Fruit fly (Drosophila melanogaster): ENCODE results near the gene AIF.

The AIF gene

dm6 chr2L:2177312-2177968 is 25.9 kb downstream of the AIF start (continued):
- no peak for TF ChIP-seq CG8290 (GFP tag; optimal IDR thresholded peaks at IDR 0.05)
- TF ChIP-seq CG8290 (tag; optimal IDR thresholded peaks at IDR 0.05) = peak in 1 of 2 experiments; percentile 40
- TF ChIP-seq HLHmδ (GFP tag; optimal IDR thresholded peaks at IDR 0.05) = no peak
- TF ChIP-seq cad (GFP tag; optimal IDR thresholded peaks at IDR 0.05) = no peak
- peak; percentile 59 for TF ChIP-seq Hsf (GFP tag; optimal IDR thresholded peaks at IDR 0.05)
- no peak for TF ChIP-seq CrebB (tag; optimal IDR thresholded peaks at IDR 0.05)
- TF ChIP-seq H15 (GFP tag; IDR thresholded peaks at IDR 0.05) = no peak
- no peak for TF ChIP-seq Scr (GFP tag; IDR thresholded peaks at IDR 0.05; ENCODE audit: partially characterized antibody)
- 0 out of 2 replicates have a peak, but pooled peaks have one; percentile 31 for TF ChIP-seq CG9215 (GFP tag; IDR thresholded peaks at IDR 0.05)
- no peak for TF ChIP-seq CG12942 (GFP tag; optimal IDR thresholded peaks at IDR 0.05)
- no peak for TF ChIP-seq seq (GFP tag; IDR thresholded peaks at IDR 0.05)
- TF ChIP-seq bab2 (GFP tag; optimal IDR thresholded peaks at IDR 0.05) = peak; percentile 50
- TF ChIP-seq Atf6 (GFP tag; IDR thresholded peaks at IDR 0.05) = peak; percentile 58; the same call in 1 of the 2 replicates
- TF ChIP-seq CG12391 (tag; optimal IDR thresholded peaks at IDR 0.05) = peak; percentile 26
- TF ChIP-seq CG10565 (GFP tag; optimal IDR thresholded peaks at IDR 0.05) = no peak
- no peak for TF ChIP-seq CG13894 (tag; optimal IDR thresholded peaks at IDR 0.05)
- TF ChIP-seq CG2129 (GFP tag; IDR thresholded peaks at IDR 0.05; ENCODE audit: partially characterized antibody) = no peak
- TF ChIP-seq CG13123 (GFP tag; optimal IDR thresholded peaks at IDR 0.05) = peak; percentile 1
- no peak for TF ChIP-seq CG31224 (GFP tag; IDR thresholded peaks at IDR 0.05)
- no peak for TF ChIP-seq CG6765 (GFP tag; optimal IDR thresholded peaks at IDR 0.05)
- no peak for TF ChIP-seq CTCF (GFP tag; optimal IDR thresholded peaks at IDR 0.05)
- TF ChIP-seq sima (GFP tag; optimal IDR thresholded peaks at IDR 0.05) = no peak
- no peak for TF ChIP-seq CG1792 (GFP tag; optimal IDR thresholded peaks at IDR 0.05)
- TF ChIP-seq CG17359 (tag; optimal IDR thresholded peaks at IDR 0.05) = peak; percentile 22
- no peak for TF ChIP-seq Sry-β (GFP tag; optimal IDR thresholded peaks at IDR 0.05)
- peak; percentile 19 for TF ChIP-seq eyg (GFP tag; optimal IDR thresholded peaks at IDR 0.05)
- peak; percentile 29 for TF ChIP-seq CG3065 (GFP tag; optimal IDR thresholded peaks at IDR 0.05)
- no peak for TF ChIP-seq jigr1 (GFP tag; IDR thresholded peaks at IDR 0.05)
- TF ChIP-seq ham (GFP tag; IDR thresholded peaks at IDR 0.05) = no peak
- peak; percentile 23 for TF ChIP-seq her (GFP tag; optimal IDR thresholded peaks at IDR 0.05)
- no peak for TF ChIP-seq Kr (GFP tag; optimal IDR thresholded peaks at IDR 0.05)
- TF ChIP-seq CG10209 (GFP tag; optimal IDR thresholded peaks at IDR 0.05) = peak; percentile 41
- TF ChIP-seq MBD-R2 (GFP tag; IDR thresholded peaks at IDR 0.05) = peak; percentile 13; the same call in 1 of the 2 replicates
- TF ChIP-seq wor (GFP tag; IDR thresholded peaks at IDR 0.05) = no peak
- no peak for TF ChIP-seq Doc2 (GFP tag; IDR thresholded peaks at IDR 0.05)
- no peak for TF ChIP-seq CkIIα-i1 (GFP tag; IDR thresholded peaks at IDR 0.05)
- TF ChIP-seq CG1602 (GFP tag; optimal IDR thresholded peaks at IDR 0.05) = peak; percentile 39
- TF ChIP-seq CG10959 (GFP tag; IDR thresholded peaks at IDR 0.05) = no peak
- TF ChIP-seq D19B (GFP tag; optimal IDR thresholded peaks at IDR 0.05) = peak; percentile 35
- no peak for TF ChIP-seq CG33557 (GFP tag; optimal IDR thresholded peaks at IDR 0.05)
- TF ChIP-seq stc (GFP tag; IDR thresholded peaks at IDR 0.05) = no peak
- TF ChIP-seq gro (GFP tag; optimal IDR thresholded peaks at IDR 0.05) = peak; percentile 62
- TF ChIP-seq zfh1 (GFP tag; IDR thresholded peaks at IDR 0.05) = peak; percentile 49; the same call in 1 of the 3 replicates
- peak; percentile 8 for TF ChIP-seq CG2712 (tag; optimal IDR thresholded peaks at IDR 0.05)
- no peak for TF ChIP-seq CG12104 (GFP tag; optimal IDR thresholded peaks at IDR 0.05)
- no peak for TF ChIP-seq Abd-B (GFP tag; optimal IDR thresholded peaks at IDR 0.05)
- no peak for TF ChIP-seq inv (GFP tag; IDR thresholded peaks at IDR 0.05; ENCODE audit: partially characterized antibody)
- peak; percentile 55 for TF ChIP-seq lmd (GFP tag; IDR thresholded peaks at IDR 0.05)
- TF ChIP-seq slbo (GFP tag; IDR thresholded peaks at IDR 0.05) = peak; percentile 72
- peak; percentile 23 for TF ChIP-seq CG17829 (tag; optimal IDR thresholded peaks at IDR 0.05)
- TF ChIP-seq CG11093 (GFP tag; IDR thresholded peaks at IDR 0.05) = peak; percentile 14; the same call in 1 of the 3 replicates
- no peak for TF ChIP-seq CG12219 (GFP tag; optimal IDR thresholded peaks at IDR 0.05)
